Fruit fly (Drosophila melanogaster) whole organism, pupa: ENCODE measurements around the gene CG14780.

Experiments used
- CG13204 ChIP-seq: fragments of 200-800 bp; sonication (Bioruptor generic); optimal IDR thresholded peaks from 2 replicates; lab custom pipeline; 2018; ENCODE audit warnings: missing biosample characterization, mild to moderate bottlenecking, missing genetic modification characterization, moderate library complexity
- CG15710 ChIP-seq: fragments of 200-800 bp; sonication (Bioruptor generic); optimal IDR thresholded peaks from 2 replicates; lab custom pipeline; 2018; ENCODE audit warnings: missing biosample characterization, mild to moderate bottlenecking, missing genetic modification characterization, moderate library complexity
- CG32121 ChIP-seq: fragments of 200-800 bp; sonication (Bioruptor generic); IDR thresholded peaks from 2 replicates; pipeline ENCODE4 v1.3.6; 2022; ENCODE audit warnings: missing biosample characterization, missing genetic modification characterization
- EcR ChIP-seq: fragments of 200-800 bp; sonication (Bioruptor generic); optimal IDR thresholded peaks from 3 replicates; lab custom pipeline; 2019; ENCODE audit warnings: missing biosample characterization, missing genetic modification characterization, mild to moderate bottlenecking, moderate library complexity, missing genetic modification reagents
- Pif1A ChIP-seq: fragments of 200-800 bp; sonication (Bioruptor generic); optimal IDR thresholded peaks from 3 replicates; lab custom pipeline; 2016; ENCODE audit warnings: missing biosample characterization, missing genetic modification characterization
- Pif1B ChIP-seq: fragments of 200-800 bp; sonication (Bioruptor generic); optimal IDR thresholded peaks from 3 replicates; lab custom pipeline; 2016; ENCODE audit warnings: missing biosample characterization, missing genetic modification characterization
- fd96Ca ChIP-seq: fragments of 200-800 bp; sonication (Bioruptor generic); IDR thresholded peaks from 3 replicates; pipeline ENCODE4 v1.3.6; 2022; ENCODE audit warnings: missing biosample characterization, missing genetic modification characterization

- TF ChIP-seq EcR (GFP tag; lab: Kevin White, UChicago): no peak
- TF ChIP-seq CG13204 (GFP tag; lab: Kevin White, UChicago): no peak
- no peak for TF ChIP-seq CG15710 (tag; lab: Kevin White, UChicago)
- TF ChIP-seq CG32121: no peak
- no peak for TF ChIP-seq fd96Ca (GFP tag; lab: Robert Waterston, UW)
- no peak for TF ChIP-seq Pif1B (GFP tag; lab: Kevin White, UChicago)
- TF ChIP-seq Pif1A (GFP tag; lab: Kevin White, UChicago): no peak
Measured at dm6 chrX:1454837-1455236, 17.5 kb upstream of the CG14780 start.
